Comparison of ENCODE assay signal across 1 fruit fly cellular context in genomic region chr3R:17118917-17119378, dm6.
TF ChIP-seq lines count a peak whose summit lies in the region.

No protein-coding gene starts in this region.

TF ChIP-seq in whole organism, embryonic, 481 proteins besides CTCF, POLR2A, EP300 and RAD21 (continued from another document):
- TF ChIP-seq CG1832 (GFP tag; optimal IDR thresholded peaks at IDR 0.05; lab: Kevin White, UChicago) (no peak), CG16815 (GFP tag; optimal IDR thresholded peaks at IDR 0.05; lab: Kevin White, UChicago) (no peak), pfk (GFP tag; optimal IDR thresholded peaks at IDR 0.05; lab: Kevin White, UChicago) (no peak), Gug (GFP tag; IDR thresholded peaks at IDR 0.05; lab: Robert Waterston, UW) (no peak), twi (tag; optimal IDR thresholded peaks at IDR 0.05; lab: Kevin White, UChicago) (no peak), CG10267 (tag; optimal IDR thresholded peaks at IDR 0.05; lab: Kevin White, UChicago) (no peak), Taf1 (GFP tag; IDR thresholded peaks at IDR 0.05; lab: Robert Waterston, UW) (no peak), CG13624 (GFP tag; optimal IDR thresholded peaks at IDR 0.05; lab: Kevin White, UChicago) (no peak), pan (optimal IDR thresholded peaks at IDR 0.05; lab: Kevin White, UChicago) (no peak), pan (GFP tag; optimal IDR thresholded peaks at IDR 0.05 in 1 of 2, IDR thresholded peaks at IDR 0.05 in 1 of 2) (peak in 1 of 2 experiments; percentile 18), CG6654 (GFP tag; optimal IDR thresholded peaks at IDR 0.05; lab: Kevin White, UChicago) (no peak), Sry-β (GFP tag; optimal IDR thresholded peaks at IDR 0.05; lab: Kevin White, UChicago) (no peak), crc (GFP tag; optimal IDR thresholded peaks at IDR 0.05; lab: Kevin White, UChicago) (no peak), seq (GFP tag; IDR thresholded peaks at IDR 0.05; lab: Robert Waterston, UW) (no peak), CG34224 (GFP tag; IDR thresholded peaks at IDR 0.05; lab: Robert Waterston, UW; ENCODE audit: partially characterized antibody) (peak; percentile 49), CG1792 (GFP tag; optimal IDR thresholded peaks at IDR 0.05; lab: Kevin White, UChicago) (no peak), CG8478 (optimal IDR thresholded peaks at IDR 0.05; lab: Kevin White, UChicago) (no peak), CG12219 (GFP tag; optimal IDR thresholded peaks at IDR 0.05; lab: Kevin White, UChicago) (no peak), CG1529 (GFP tag; optimal IDR thresholded peaks at IDR 0.05; lab: Kevin White, UChicago) (no peak), CG34376 (GFP tag; optimal IDR thresholded peaks at IDR 0.05; lab: Kevin White, UChicago) (peak; percentile 48), CG12391 (tag; optimal IDR thresholded peaks at IDR 0.05; lab: Kevin White, UChicago) (no peak), CG14860 (GFP tag; IDR thresholded peaks at IDR 0.05; lab: Robert Waterston, UW; ENCODE audit: partially characterized antibody) (no peak), cg (GFP tag; optimal IDR thresholded peaks at IDR 0.05; lab: Kevin White, UChicago) (peak; percentile 43), CG10147 (GFP tag; optimal IDR thresholded peaks at IDR 0.05; lab: Kevin White, UChicago) (no peak), insv (GFP tag; optimal IDR thresholded peaks at IDR 0.05; lab: Kevin White, UChicago) (no peak), CG10543 (GFP tag; optimal IDR thresholded peaks at IDR 0.05; lab: Kevin White, UChicago) (peak; percentile 50), CG9215 (GFP tag; IDR thresholded peaks at IDR 0.05; lab: Robert Waterston, UW) (no peak), trem (tag; optimal IDR thresholded peaks at IDR 0.05; lab: Kevin White, UChicago) (no peak), CG8359 (GFP tag; optimal IDR thresholded peaks at IDR 0.05; lab: Kevin White, UChicago; ENCODE audit: borderline replicate concordance) (peak; percentile 7), CG13424 (tag; optimal IDR thresholded peaks at IDR 0.05; lab: Kevin White, UChicago) (no peak), CG33557 (GFP tag; optimal IDR thresholded peaks at IDR 0.05; lab: Kevin White, UChicago) (no peak), CrebB (tag; optimal IDR thresholded peaks at IDR 0.05; lab: Kevin White, UChicago) (no peak), CG3163 (GFP tag; optimal IDR thresholded peaks at IDR 0.05; lab: Kevin White, UChicago) (peak; percentile 96), Atf6 (GFP tag; IDR thresholded peaks at IDR 0.05; lab: Robert Waterston, UW) (peak; percentile 32; the same call in 1 of the 2 replicates), CG14441 (GFP tag; IDR thresholded peaks at IDR 0.05; lab: Robert Waterston, UW) (peak; percentile 23; the same call in 1 of the 2 replicates), YL-1 (GFP tag; optimal IDR thresholded peaks at IDR 0.05; lab: Kevin White, UChicago) (no peak), ci (GFP tag; IDR thresholded peaks at IDR 0.05; lab: Robert Waterston, UW) (peak; percentile 56; the same call in 1 of the 3 replicates), sna (GFP tag; IDR thresholded peaks at IDR 0.05; lab: Robert Waterston, UW; ENCODE audit: partially characterized antibody) (peak; percentile 22; the same call in 1 of the 2 replicates), CG8089 (GFP tag; optimal IDR thresholded peaks at IDR 0.05; lab: Kevin White, UChicago) (no peak), caup (GFP tag; optimal IDR thresholded peaks at IDR 0.05; lab: Kevin White, UChicago; ENCODE audit: severe bottlenecking) (peak; percentile 15), CG8765 (GFP tag; IDR thresholded peaks at IDR 0.05; lab: Robert Waterston, UW) (no peak), stwl (tag; optimal IDR thresholded peaks at IDR 0.05; lab: Kevin White, UChicago) (peak; percentile 18), Max (GFP tag; optimal IDR thresholded peaks at IDR 0.05; lab: Kevin White, UChicago) (no peak), lbe (GFP tag; optimal IDR thresholded peaks at IDR 0.05; lab: Kevin White, UChicago) (peak; percentile 62), CG10654 (GFP tag; optimal IDR thresholded peaks at IDR 0.05; lab: Kevin White, UChicago) (no peak), CG17385 (GFP tag; optimal IDR thresholded peaks at IDR 0.05; lab: Kevin White, UChicago) (peak; percentile 33), CG6813 (GFP tag; optimal IDR thresholded peaks at IDR 0.05; lab: Kevin White, UChicago) (no peak), CG6683 (GFP tag; optimal IDR thresholded peaks at IDR 0.05; lab: Kevin White, UChicago) (no peak), sim (GFP tag; IDR thresholded peaks at IDR 0.05; lab: Robert Waterston, UW) (no peak), CG6791 (GFP tag; IDR thresholded peaks at IDR 0.05; lab: Robert Waterston, UW; ENCODE audit: partially characterized antibody) (0 out of 3 replicates have a peak, but pooled peaks have one; percentile 36), Dad (GFP tag; optimal IDR thresholded peaks at IDR 0.05; lab: Kevin White, UChicago) (no peak), kay (GFP tag; optimal IDR thresholded peaks at IDR 0.05; lab: Kevin White, UChicago) (no peak), CG2199 (GFP tag; IDR thresholded peaks at IDR 0.05; lab: Robert Waterston, UW) (0 out of 3 replicates have a peak, but pooled peaks have one; percentile 4), pzg (GFP tag; optimal IDR thresholded peaks at IDR 0.05; lab: Kevin White, UChicago) (no peak), CG12942 (GFP tag; optimal IDR thresholded peaks at IDR 0.05; lab: Kevin White, UChicago) (no peak), Ets97D (GFP tag; optimal IDR thresholded peaks at IDR 0.05; lab: Kevin White, UChicago) (no peak), CG12659 (GFP tag; optimal IDR thresholded peaks at IDR 0.05; lab: Kevin White, UChicago) (peak; percentile 36), wdn (GFP tag; IDR thresholded peaks at IDR 0.05; lab: Robert Waterston, UW) (0 out of 2 replicates have a peak, but pooled peaks have one; percentile 32), abd-A (tag; optimal IDR thresholded peaks at IDR 0.05; lab: Kevin White, UChicago) (no peak), bab2 (GFP tag; optimal IDR thresholded peaks at IDR 0.05; lab: Kevin White, UChicago) (no peak), pros (GFP tag; optimal IDR thresholded peaks at IDR 0.05; lab: Kevin White, UChicago) (peak; percentile 68), mld (GFP tag; IDR thresholded peaks at IDR 0.05; lab: Robert Waterston, UW; ENCODE audit: partially characterized antibody) (no peak), Ets65A (GFP tag; lab: Kevin White, UChicago) (no peak), CG2678 (tag; optimal IDR thresholded peaks at IDR 0.05; lab: Kevin White, UChicago) (no peak), Dref (GFP tag; IDR thresholded peaks at IDR 0.05; lab: Robert Waterston, UW) (no peak), CG16779 (GFP tag; IDR thresholded peaks at IDR 0.05; lab: Robert Waterston, UW) (no peak), CG18619 (GFP tag; optimal IDR thresholded peaks at IDR 0.05; lab: Kevin White, UChicago) (no peak), CG43689 (GFP tag; IDR thresholded peaks at IDR 0.05; lab: Robert Waterston, UW) (no peak), chinmo (GFP tag; IDR thresholded peaks at IDR 0.05; lab: Robert Waterston, UW; ENCODE audit: partially characterized antibody) (no peak; the same call in 3 of the 4 replicates), CG11085 (GFP tag; IDR thresholded peaks at IDR 0.05; lab: Robert Waterston, UW) (0 out of 2 replicates have a peak, but pooled peaks have one; percentile 22), BEAF-32 (GFP tag; optimal IDR thresholded peaks at IDR 0.05; lab: Kevin White, UChicago) (no peak), CG15269 (tag; optimal IDR thresholded peaks at IDR 0.05; lab: Kevin White, UChicago) (no peak), Fer2 (tag; optimal IDR thresholded peaks at IDR 0.05; lab: Kevin White, UChicago) (no peak), Hr51 (GFP tag; optimal IDR thresholded peaks at IDR 0.05; lab: Kevin White, UChicago) (no peak), CG16863 (GFP tag; optimal IDR thresholded peaks at IDR 0.05; lab: Kevin White, UChicago) (no peak), sob (GFP tag; IDR thresholded peaks at IDR 0.05; lab: Robert Waterston, UW) (0 out of 2 replicates have a peak, but pooled peaks have one; percentile 13), her (GFP tag; optimal IDR thresholded peaks at IDR 0.05; lab: Kevin White, UChicago) (no peak), ara (GFP tag; IDR thresholded peaks at IDR 0.05; lab: Robert Waterston, UW) (no peak), CG42726 (GFP tag; IDR thresholded peaks at IDR 0.05; lab: Robert Waterston, UW; ENCODE audit: partially characterized antibody) (no peak), Eip74EF (GFP tag; optimal IDR thresholded peaks at IDR 0.05; lab: Kevin White, UChicago) (peak in 1 of 2 experiments; percentile 7), fd96Cb (tag; optimal IDR thresholded peaks at IDR 0.05; lab: Kevin White, UChicago) (no peak), CG34422 (GFP tag; IDR thresholded peaks at IDR 0.05; lab: Robert Waterston, UW) (peak; percentile 56; the same call in 1 of the 3 replicates), Med (GFP tag; lab: Kevin White, UChicago) (peak; percentile 90)
TF ChIP-seq in whole organism, embryonic: peak in this region for 57.
